Fruit fly (Drosophila melanogaster): ENCODE data around the gene zfh1.

Gene zfh1

DNA sequence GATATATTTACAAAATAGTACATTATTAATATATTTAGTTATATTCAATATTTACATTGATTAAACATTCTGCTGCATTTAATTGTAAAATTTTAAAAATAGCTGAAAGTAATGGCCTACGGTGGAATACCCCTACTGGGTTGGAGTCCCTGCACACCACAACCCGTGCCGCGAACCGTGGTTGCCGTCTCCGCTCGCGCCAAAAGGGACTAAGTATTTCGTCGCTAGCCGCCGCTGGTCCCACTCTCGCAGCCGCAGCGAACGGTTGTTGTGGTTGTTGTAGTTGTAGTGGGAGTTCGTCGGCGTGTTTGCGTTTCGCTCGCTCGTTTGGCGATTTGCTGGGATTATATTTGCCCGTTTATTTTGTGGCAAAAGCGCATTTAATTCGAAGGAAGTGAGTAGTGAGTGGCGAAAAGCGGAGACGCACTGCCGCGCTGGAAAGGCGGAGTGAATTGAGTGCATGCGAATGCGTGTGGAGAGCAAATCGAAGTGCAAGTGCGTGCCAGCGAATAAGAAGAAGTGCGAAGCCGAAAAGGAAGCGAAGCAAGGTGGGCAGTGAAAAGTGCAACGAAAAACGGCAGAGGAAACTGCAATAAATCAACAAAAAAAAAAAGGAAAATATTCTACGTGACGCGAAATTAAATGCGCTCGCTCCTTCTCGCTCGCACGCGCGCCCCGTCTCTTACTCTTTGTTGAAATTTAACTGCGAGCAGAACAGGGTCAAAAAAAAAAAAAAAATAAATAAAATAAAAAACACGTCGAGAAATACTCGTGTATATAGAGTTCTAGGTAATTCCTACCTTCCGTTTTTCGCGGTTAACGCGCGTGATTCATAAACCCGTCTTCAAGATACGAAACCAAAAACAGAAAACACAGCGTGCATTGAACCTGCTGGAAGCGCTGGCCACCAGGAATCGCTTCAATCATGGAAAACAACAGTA lies 42.9 kb downstream of the zfh1 start, which contains the start of gene cindr (continued):
- peak; percentile 59 for TF ChIP-seq al (GFP tag; IDR thresholded peaks at IDR 0.05)
- TF ChIP-seq MTF-1 (GFP tag; optimal IDR thresholded peaks at IDR 0.05; ENCODE audit: borderline replicate concordance), result no peak
- no peak for TF ChIP-seq Atf-2 (GFP tag; optimal IDR thresholded peaks at IDR 0.05)
- TF ChIP-seq sd (tag; optimal IDR thresholded peaks at IDR 0.05), result peak; percentile 32
- TF ChIP-seq CG6272 (GFP tag; IDR thresholded peaks at IDR 0.05), result peak; percentile 42; the same call in 1 of the 2 replicates
- peak; percentile 57; the same call in 1 of the 2 replicates for TF ChIP-seq Atf6 (GFP tag; IDR thresholded peaks at IDR 0.05)
- TF ChIP-seq CG14860 (GFP tag; IDR thresholded peaks at IDR 0.05; ENCODE audit: partially characterized antibody), result no peak
- 0 out of 2 replicates have a peak, but pooled peaks have one; percentile 7 for TF ChIP-seq Ada2b (GFP tag; IDR thresholded peaks at IDR 0.05)
- no peak for TF ChIP-seq gcm (GFP tag; optimal IDR thresholded peaks at IDR 0.05)
- TF ChIP-seq nmo (GFP tag; optimal IDR thresholded peaks at IDR 0.05), result peak; percentile 77
- no peak for TF ChIP-seq Oli (tag; optimal IDR thresholded peaks at IDR 0.05)
- peak; percentile 84 for TF ChIP-seq Adf1 (GFP tag; IDR thresholded peaks at IDR 0.05)
- TF ChIP-seq br (optimal IDR thresholded peaks at IDR 0.05), result no peak
- TF ChIP-seq Nf-YB (GFP tag; optimal IDR thresholded peaks at IDR 0.05), result peak; percentile 34
- TF ChIP-seq ac (GFP tag; optimal IDR thresholded peaks at IDR 0.05), result no peak
- peak; percentile 34 for TF ChIP-seq CG7745 (tag; optimal IDR thresholded peaks at IDR 0.05)
- TF ChIP-seq CG4360 (GFP tag; IDR thresholded peaks at IDR 0.05), result peak; percentile 97
- peak; percentile 31; the same call in 1 of the 2 replicates for TF ChIP-seq stc (GFP tag; IDR thresholded peaks at IDR 0.05)
- TF ChIP-seq jing (GFP tag; optimal IDR thresholded peaks at IDR 0.05), result no peak
- peak; percentile 58 for TF ChIP-seq CG4282 (GFP tag; optimal IDR thresholded peaks at IDR 0.05)
- TF ChIP-seq Side (GFP tag; optimal IDR thresholded peaks at IDR 0.05), result peak; percentile 56
- TF ChIP-seq emc (GFP tag; optimal IDR thresholded peaks at IDR 0.05), result peak; percentile 24
- 0 out of 3 replicates have a peak, but pooled peaks have one; percentile 32 for TF ChIP-seq dysf (GFP tag; IDR thresholded peaks at IDR 0.05)
- no peak for TF ChIP-seq pan (optimal IDR thresholded peaks at IDR 0.05)
- TF ChIP-seq pan (GFP tag; optimal IDR thresholded peaks at IDR 0.05 in 1 of 2, IDR thresholded peaks at IDR 0.05 in 1 of 2), result peak in 1 of 2 experiments; percentile 39
- TF ChIP-seq grn (GFP tag; optimal IDR thresholded peaks at IDR 0.05), result no peak
- peak; percentile 99 for TF ChIP-seq CG9797 (GFP tag; optimal IDR thresholded peaks at IDR 0.05)
- TF ChIP-seq bowl (GFP tag; IDR thresholded peaks at IDR 0.05), result 0 out of 2 replicates have a peak, but pooled peaks have one; percentile 24
- TF ChIP-seq CG3847 (GFP tag; IDR thresholded peaks at IDR 0.05), result peak; percentile 84
- peak; percentile 47 for TF ChIP-seq CG7928 (GFP tag; optimal IDR thresholded peaks at IDR 0.05)
- peak; percentile 17 for TF ChIP-seq Hmx (GFP tag; optimal IDR thresholded peaks at IDR 0.05)
- no peak; the same call in 2 of the 3 replicates for TF ChIP-seq z (GFP tag; IDR thresholded peaks at IDR 0.05)
- TF ChIP-seq vnd (GFP tag; IDR thresholded peaks at IDR 0.05; ENCODE audit: partially characterized antibody), result no peak
- TF ChIP-seq CG9437 (GFP tag; optimal IDR thresholded peaks at IDR 0.05), result no peak
- TF ChIP-seq Bdp1 (GFP tag; optimal IDR thresholded peaks at IDR 0.05), result peak; percentile 45
- TF ChIP-seq CG13424 (tag; optimal IDR thresholded peaks at IDR 0.05), result peak; percentile 62
- peak; percentile 48 for TF ChIP-seq Xbp1 (GFP tag; optimal IDR thresholded peaks at IDR 0.05)
- TF ChIP-seq CG9215 (GFP tag; IDR thresholded peaks at IDR 0.05), result peak; percentile 44
- TF ChIP-seq bcd (GFP tag; optimal IDR thresholded peaks at IDR 0.05), result peak; percentile 56
- no peak for TF ChIP-seq sens-2 (GFP tag; IDR thresholded peaks at IDR 0.05)
- TF ChIP-seq GATAe (GFP tag; conservative IDR thresholded peaks at IDR 0.05), result no peak
- TF ChIP-seq btn (GFP tag; optimal IDR thresholded peaks at IDR 0.05), result no peak
- no peak for TF ChIP-seq CG11695 (GFP tag; IDR thresholded peaks at IDR 0.05)
- TF ChIP-seq CG4424 (GFP tag; optimal IDR thresholded peaks at IDR 0.05), result peak; percentile 36
- TF ChIP-seq Bteb2 (GFP tag; optimal IDR thresholded peaks at IDR 0.05), result no peak
- peak; percentile 14 for TF ChIP-seq ems (GFP tag; optimal IDR thresholded peaks at IDR 0.05)
- TF ChIP-seq ERR (GFP tag; optimal IDR thresholded peaks at IDR 0.05), result peak; percentile 37
- TF ChIP-seq chinmo (GFP tag; IDR thresholded peaks at IDR 0.05; ENCODE audit: partially characterized antibody), result peak; percentile 80; the same call in 2 of the 4 replicates
- TF ChIP-seq bsh (GFP tag; optimal IDR thresholded peaks at IDR 0.05), result peak; percentile 25 to 28
